Worm (Caenorhabditis elegans): ENCODE measurements around the gene aipr-1.

- no peak for TF ChIP-seq snpc-1.1 (tag; optimal IDR thresholded peaks at IDR 0.05; ENCODE audit: insufficient read depth)
- TF ChIP-seq lin-40 (tag; optimal IDR thresholded peaks at IDR 0.05), result no peak
- no peak for TF ChIP-seq ztf-26 (tag; optimal IDR thresholded peaks at IDR 0.05)
- no peak for TF ChIP-seq K11D2.4 (GFP tag; IDR thresholded peaks at IDR 0.05)
- no peak for TF ChIP-seq egl-44 (GFP tag; IDR thresholded peaks at IDR 0.05)
- TF ChIP-seq ztf-3 (GFP tag; optimal IDR thresholded peaks at IDR 0.05), result no peak
- TF ChIP-seq bed-2 (GFP tag; IDR thresholded peaks at IDR 0.05), result no peak
- no peak for TF ChIP-seq Y95B8A.8 (GFP tag; IDR thresholded peaks at IDR 0.05)
- TF ChIP-seq ceh-79 (tag; optimal IDR thresholded peaks at IDR 0.05), result no peak
- TF ChIP-seq let-526 (GFP tag; IDR thresholded peaks at IDR 0.05), result no peak
- TF ChIP-seq dpff-1 (tag; optimal IDR thresholded peaks at IDR 0.05), result no peak
- TF ChIP-seq aptf-3 (GFP tag; IDR thresholded peaks at IDR 0.05), result no peak
- no peak for TF ChIP-seq F33H1.4 (GFP tag; IDR thresholded peaks at IDR 0.05)
- no peak for TF ChIP-seq pha-4 (tag; optimal IDR thresholded peaks at IDR 0.05)
Measured at ce11 chrII:6563238-6563637, 30.8 kb downstream of the aipr-1 start.

Measured in whole organism, young adult.